Fruit fly (Drosophila melanogaster): ENCODE measurements around the gene CG14238.

CG14238 gene

dm6 chr3R:26502072-26502471 lies 44.0 kb downstream of the CG14238 start:
- TF ChIP-seq foxo (GFP tag; optimal IDR thresholded peaks at IDR 0.05) = no peak
- TF ChIP-seq lola (GFP tag; optimal IDR thresholded peaks at IDR 0.05) = no peak
- no peak for TF ChIP-seq Sp1 (GFP tag; optimal IDR thresholded peaks at IDR 0.05)
- TF ChIP-seq GATAd (GFP tag; optimal IDR thresholded peaks at IDR 0.05) = no peak
- TF ChIP-seq h (GFP tag; optimal IDR thresholded peaks at IDR 0.05) = no peak
- no peak for TF ChIP-seq tai (GFP tag; optimal IDR thresholded peaks at IDR 0.05)
- TF ChIP-seq dsf (GFP tag; optimal IDR thresholded peaks at IDR 0.05; ENCODE audit: borderline replicate concordance) = no peak
- no peak for TF ChIP-seq usp (GFP tag; optimal IDR thresholded peaks at IDR 0.05)
- no peak for TF ChIP-seq sv (GFP tag; optimal IDR thresholded peaks at IDR 0.05)
- TF ChIP-seq Dif (GFP tag; optimal IDR thresholded peaks at IDR 0.05; ENCODE audit: partially characterized antibody) = no peak

dm6 chr3R:26502907-26503306 lies 44.9 kb downstream of the CG14238 start:
- TF ChIP-seq psq (GFP tag; optimal IDR thresholded peaks at IDR 0.05) = no peak
- peak; percentile 12 for TF ChIP-seq woc (GFP tag; optimal IDR thresholded peaks at IDR 0.05)

dm6 chr3R:26503317-26503716 lies 45.3 kb downstream of the CG14238 start:
- TF ChIP-seq Dfd (GFP tag; optimal IDR thresholded peaks at IDR 0.05) (peak; percentile 79), Hnf4 (GFP tag; optimal IDR thresholded peaks at IDR 0.05) (no peak)

dm6 chr3R:26507838-26508237 lies 49.8 kb downstream of the CG14238 start:
- TF ChIP-seq Mio (GFP tag; optimal IDR thresholded peaks at IDR 0.05) = no peak
- TF ChIP-seq Dif (GFP tag; optimal IDR thresholded peaks at IDR 0.05; ENCODE audit: partially characterized antibody) = no peak
- TF ChIP-seq tai (GFP tag; optimal IDR thresholded peaks at IDR 0.05) = no peak
- TF ChIP-seq br (GFP tag; optimal IDR thresholded peaks at IDR 0.05) = peak; percentile 81
- peak; percentile 73 for TF ChIP-seq Sp1 (GFP tag; optimal IDR thresholded peaks at IDR 0.05)
- no peak for TF ChIP-seq Myc (optimal IDR thresholded peaks at IDR 0.05)
- TF ChIP-seq Hnf4 (GFP tag; optimal IDR thresholded peaks at IDR 0.05) = peak; percentile 65
- no peak for TF ChIP-seq jim (GFP tag; optimal IDR thresholded peaks at IDR 0.05)
- no peak for TF ChIP-seq Abd-B (GFP tag; optimal IDR thresholded peaks at IDR 0.05)
- peak; percentile 36 for TF ChIP-seq dmrt93B (GFP tag; optimal IDR thresholded peaks at IDR 0.05)
- no peak for TF ChIP-seq dsf (GFP tag; optimal IDR thresholded peaks at IDR 0.05; ENCODE audit: borderline replicate concordance)
- no peak for TF ChIP-seq Vsx2 (GFP tag; optimal IDR thresholded peaks at IDR 0.05; ENCODE audit: partially characterized antibody)
- no peak for TF ChIP-seq N (GFP tag; optimal IDR thresholded peaks at IDR 0.05)
- peak; percentile 77 for TF ChIP-seq OdsH (GFP tag; optimal IDR thresholded peaks at IDR 0.05)
- peak in 1 of 2 experiments; percentile 68 for TF ChIP-seq foxo (GFP tag; optimal IDR thresholded peaks at IDR 0.05)
- TF ChIP-seq CG32264 (GFP tag; optimal IDR thresholded peaks at IDR 0.05) = peak; percentile 39
- TF ChIP-seq sage (GFP tag; optimal IDR thresholded peaks at IDR 0.05) = peak; percentile 53
- TF ChIP-seq ey (GFP tag; optimal IDR thresholded peaks at IDR 0.05) = peak; percentile 82
- TF ChIP-seq Dfd (GFP tag; optimal IDR thresholded peaks at IDR 0.05) = no peak
- no peak for TF ChIP-seq pan (optimal IDR thresholded peaks at IDR 0.05)
- no peak for TF ChIP-seq sv (GFP tag; optimal IDR thresholded peaks at IDR 0.05)
- peak; percentile 62 for TF ChIP-seq psq (GFP tag; optimal IDR thresholded peaks at IDR 0.05)
- TF ChIP-seq Jra (GFP tag; optimal IDR thresholded peaks at IDR 0.05) = no peak
- TF ChIP-seq lola (GFP tag; optimal IDR thresholded peaks at IDR 0.05) = no peak
- no peak for TF ChIP-seq dl (GFP tag; optimal IDR thresholded peaks at IDR 0.05; ENCODE audit: insufficient read depth in 1 of 2, partially characterized antibody in 2 of 2)
- TF ChIP-seq Hr78 (GFP tag; optimal IDR thresholded peaks at IDR 0.05) = no peak
- no peak for TF ChIP-seq usp (GFP tag; optimal IDR thresholded peaks at IDR 0.05)
- TF ChIP-seq GATAd (GFP tag; optimal IDR thresholded peaks at IDR 0.05) = no peak
- TF ChIP-seq h (GFP tag; optimal IDR thresholded peaks at IDR 0.05) = peak; percentile 85
- peak; percentile 74 for TF ChIP-seq HLH106 (tag; optimal IDR thresholded peaks at IDR 0.05)
- TF ChIP-seq Hr83 (GFP tag; optimal IDR thresholded peaks at IDR 0.05; ENCODE audit: poor library complexity, severe bottlenecking) = no peak
- peak; percentile 12 for TF ChIP-seq CG9705 (GFP tag; optimal IDR thresholded peaks at IDR 0.05)
- peak; percentile 85 for TF ChIP-seq woc (GFP tag; optimal IDR thresholded peaks at IDR 0.05)
- TF ChIP-seq rgr (GFP tag; optimal IDR thresholded peaks at IDR 0.05) = peak; percentile 75
- TF ChIP-seq brk (GFP tag; optimal IDR thresholded peaks at IDR 0.05) = peak; percentile 78
- no peak for TF ChIP-seq Rel (GFP tag; optimal IDR thresholded peaks at IDR 0.05)
- TF ChIP-seq Rel (tag; optimal IDR thresholded peaks at IDR 0.05) = peak; percentile 15
- TF ChIP-seq fru (GFP tag; optimal IDR thresholded peaks at IDR 0.05) = peak; percentile 79

All from whole organism, wandering third instar larva.